Fruit fly (Drosophila melanogaster) whole organism, embryonic: ENCODE results near the gene CG42553.

Source experiments
- ATbp ChIP-seq: fragments of 200-800 bp; sonication (Bioruptor generic); optimal IDR thresholded peaks from 2 replicates; lab custom pipeline; 2017; ENCODE audit warnings: missing biosample characterization, mild to moderate bottlenecking, missing genetic modification characterization, missing genetic modification reagents
- Atf6 ChIP-seq: fragments of 200-800 bp; sonication (Bioruptor generic); IDR thresholded peaks from 2 replicates; pipeline ENCODE4 v1.3.6; 2022; ENCODE audit warnings: missing biosample characterization, missing genetic modification characterization
- Bdp1 ChIP-seq: fragments of 200-800 bp; sonication (Bioruptor generic); optimal IDR thresholded peaks from 3 replicates; lab custom pipeline; 2016; ENCODE audit warnings: missing biosample characterization, missing genetic modification characterization
- CG10209 ChIP-seq: fragments of 200-800 bp; sonication (Bioruptor generic); optimal IDR thresholded peaks from 3 replicates; lab custom pipeline; 2017; ENCODE audit warnings: missing biosample characterization, mild to moderate bottlenecking, missing genetic modification characterization, missing genetic modification reagents
- CG11504 ChIP-seq: fragments of 200-800 bp; sonication (Bioruptor generic); optimal IDR thresholded peaks from 3 replicates; lab custom pipeline; 2019; ENCODE audit warnings: missing biosample characterization, mild to moderate bottlenecking, missing genetic modification characterization, moderate library complexity
- CG13287 ChIP-seq: fragments of 200-800 bp; sonication (Bioruptor generic); IDR thresholded peaks from 2 replicates; pipeline ENCODE4 v1.3.6; 2022; ENCODE audit warnings: missing biosample characterization, missing genetic modification characterization; ENCODE audit not compliant: partially characterized antibody
- CG15011 ChIP-seq: fragments of 200-800 bp; sonication (Bioruptor generic); optimal IDR thresholded peaks from 3 replicates; lab custom pipeline; 2018; ENCODE audit warnings: missing biosample characterization, mild to moderate bottlenecking, missing genetic modification characterization
- CG16813 ChIP-seq: fragments of 200-800 bp; sonication (Bioruptor generic); IDR thresholded peaks from 3 replicates; pipeline ENCODE4 v1.3.6; 2022; ENCODE audit warnings: missing biosample characterization, missing genetic modification characterization; ENCODE audit not compliant: partially characterized antibody
- CG2875 ChIP-seq: fragments of 200-800 bp; sonication (Bioruptor generic); optimal IDR thresholded peaks from 2 replicates; lab custom pipeline; 2017; ENCODE audit warnings: missing biosample characterization, mild to moderate bottlenecking, missing genetic modification characterization, missing genetic modification reagents
- CG30431 ChIP-seq: fragments of 200-800 bp; sonication (Bioruptor generic); optimal IDR thresholded peaks from 2 replicates; lab custom pipeline; 2017; ENCODE audit warnings: missing biosample characterization, missing genetic modification characterization
- CG31388 ChIP-seq: fragments of 200-800 bp; sonication (Bioruptor generic); optimal IDR thresholded peaks from 2 replicates; lab custom pipeline; 2016; ENCODE audit warnings: missing biosample characterization, missing genetic modification characterization
- CG4360 ChIP-seq: fragments of 200-800 bp; sonication (Bioruptor generic); IDR thresholded peaks from 2 replicates; pipeline ENCODE4 v1.3.6; 2022; ENCODE audit warnings: missing biosample characterization, missing genetic modification characterization
- CG4854 ChIP-seq: fragments of 200-800 bp; sonication (Bioruptor generic); optimal IDR thresholded peaks from 2 replicates; lab custom pipeline; 2016; ENCODE audit warnings: missing biosample characterization, missing genetic modification characterization, inconsistent platforms
- CG6175 ChIP-seq: fragments of 200-800 bp; sonication (Bioruptor generic); IDR thresholded peaks from 3 replicates; pipeline ENCODE4 v1.3.6; 2022; ENCODE audit warnings: missing biosample characterization, missing genetic modification characterization
- CG6272 ChIP-seq: fragments of 200-800 bp; sonication (Bioruptor generic); IDR thresholded peaks from 2 replicates; pipeline ENCODE4 v1.3.6; 2022; ENCODE audit warnings: missing biosample characterization, missing genetic modification characterization
- CG7928 ChIP-seq: fragments of 200-800 bp; sonication (Bioruptor generic); optimal IDR thresholded peaks from 2 replicates; lab custom pipeline; 2017; ENCODE audit warnings: missing biosample characterization, mild to moderate bottlenecking, missing genetic modification characterization
- CG9609 ChIP-seq: fragments of 200-800 bp; sonication (Bioruptor generic); optimal IDR thresholded peaks from 3 replicates; lab custom pipeline; 2016; ENCODE audit warnings: missing biosample characterization, missing genetic modification characterization
- CG9932 ChIP-seq: fragments of 200-800 bp; sonication (Bioruptor generic); IDR thresholded peaks from 2 replicates; pipeline ENCODE4 v1.3.6; 2022; ENCODE audit warnings: missing biosample characterization, missing genetic modification characterization
- CTCF ChIP-seq: fragments of 200-800 bp; sonication (Bioruptor generic); optimal IDR thresholded peaks from 2 replicates; lab custom pipeline; 2017; ENCODE audit warnings: missing biosample characterization, mild to moderate bottlenecking, missing genetic modification characterization, moderate library complexity
- D ChIP-seq, 2 experiments: fragments of 200-800 bp in 1 of 2; fragments of >200 bp in 1 of 2; sonication (Bioruptor generic) in 1 of 2; optimal IDR thresholded peaks; 2 replicates in 1 of 2; 3 replicates in 1 of 2; lab custom pipeline; 2017; ENCODE audit warnings: mild to moderate bottlenecking in 1 of 2, missing biosample characterization in 1 of 2, missing genetic modification characterization in 1 of 2, missing genetic modification reagents in 1 of 2
- D19A ChIP-seq: fragments of 200-800 bp; optimal IDR thresholded peaks from 3 replicates; lab custom pipeline; 2019; ENCODE audit warnings: missing biosample characterization, mild to moderate bottlenecking, missing genetic modification characterization, moderate library complexity
- H15 ChIP-seq: fragments of 200-800 bp; sonication (Bioruptor generic); IDR thresholded peaks from 3 replicates; pipeline ENCODE4 v1.3.6; 2022; ENCODE audit warnings: missing biosample characterization, missing genetic modification characterization
- HHEX ChIP-seq: fragments of 200-800 bp; sonication (Bioruptor generic); optimal IDR thresholded peaks from 3 replicates; lab custom pipeline; 2017; ENCODE audit warnings: missing biosample characterization, mild to moderate bottlenecking, missing genetic modification characterization, missing genetic modification reagents
- HLH3B ChIP-seq: fragments of 200-800 bp; sonication (Bioruptor generic); IDR thresholded peaks from 2 replicates; pipeline ENCODE4 v1.3.6; 2022; ENCODE audit warnings: missing biosample characterization, missing genetic modification characterization
- Hr39 ChIP-seq: fragments of >200 bp; optimal IDR thresholded peaks from 2 replicates; lab custom pipeline; 2017
- Hsf ChIP-seq: fragments of 200-800 bp; sonication (Bioruptor generic); optimal IDR thresholded peaks from 3 replicates; lab custom pipeline; 2016; ENCODE audit warnings: missing biosample characterization, missing genetic modification characterization
- Lhr ChIP-seq: fragments of 200-800 bp; sonication (Bioruptor generic); optimal IDR thresholded peaks from 3 replicates; lab custom pipeline; 2017; ENCODE audit warnings: mild to moderate bottlenecking, missing biosample characterization, missing genetic modification reagents, missing genetic modification characterization
- Med ChIP-seq: fragments of 200-800 bp; sonication (Bioruptor generic); peaks from one replicate; lab custom pipeline; 2016; ENCODE audit warnings: missing biosample characterization, missing genetic modification characterization, mild to moderate bottlenecking, inconsistent platforms, moderate library complexity
- Optix ChIP-seq: fragments of 200-800 bp; sonication (Bioruptor generic); IDR thresholded peaks from 3 replicates; pipeline ENCODE4 v1.3.6; 2022; ENCODE audit warnings: missing biosample characterization, missing genetic modification characterization
- PHDP ChIP-seq: fragments of 200-800 bp; sonication (Bioruptor generic); optimal IDR thresholded peaks from 3 replicates; lab custom pipeline; 2018; ENCODE audit warnings: missing biosample characterization, mild to moderate bottlenecking, missing genetic modification characterization, moderate library complexity
- Rx ChIP-seq: fragments of 200-800 bp; sonication (Bioruptor generic); IDR thresholded peaks from 2 replicates; pipeline ENCODE4 v1.3.6; 2022; ENCODE audit warnings: missing biosample characterization, missing genetic modification characterization
- Trl ChIP-seq, 3 experiments: fragments of >200 bp in 2 of 3; fragments of 200-800 bp in 1 of 3; sonication (Bioruptor generic) in 1 of 3; optimal IDR thresholded peaks; 2 replicates in 1 of 3; 3 replicates in 2 of 3; lab custom pipeline; 2016 to 2017; ENCODE audit warnings: missing biosample characterization in 1 of 3, missing genetic modification characterization in 1 of 3
- Xbp1 ChIP-seq: fragments of 200-800 bp; sonication (Bioruptor generic); optimal IDR thresholded peaks from 3 replicates; lab custom pipeline; 2016; ENCODE audit warnings: missing biosample characterization, mild to moderate bottlenecking, missing genetic modification characterization
- ab ChIP-seq: fragments of 200-800 bp; sonication (Bioruptor generic); optimal IDR thresholded peaks from 2 replicates; lab custom pipeline; 2016; ENCODE audit warnings: missing biosample characterization, missing genetic modification characterization
- amos ChIP-seq: fragments of 200-800 bp; sonication (Bioruptor generic); IDR thresholded peaks from 2 replicates; pipeline ENCODE4 v1.3.6; 2022; ENCODE audit warnings: missing biosample characterization, missing genetic modification characterization; ENCODE audit not compliant: partially characterized antibody
- ato ChIP-seq: fragments of 200-800 bp; sonication (Bioruptor generic); IDR thresholded peaks from 2 replicates; pipeline ENCODE4 v1.3.6; 2022; ENCODE audit warnings: missing biosample characterization, missing genetic modification characterization; ENCODE audit not compliant: partially characterized antibody
- chinmo ChIP-seq: fragments of 200-800 bp; sonication (Bioruptor generic); IDR thresholded peaks from 4 replicates; pipeline ENCODE4 v1.3.6; 2022; ENCODE audit warnings: missing biosample characterization, missing genetic modification characterization; ENCODE audit not compliant: partially characterized antibody
- corto ChIP-seq: fragments of 200-800 bp; sonication (Bioruptor generic); optimal IDR thresholded peaks from 2 replicates; lab custom pipeline; 2016; ENCODE audit warnings: missing biosample characterization, mild to moderate bottlenecking, missing genetic modification characterization, moderate library complexity
- eve ChIP-seq, 2 experiments: fragments of >200 bp; optimal IDR thresholded peaks; 2 replicates each; lab custom pipeline; 2017; ENCODE audit warnings: missing biosample characterization in 2 of 2, missing genetic modification characterization in 2 of 2
- lab ChIP-seq: fragments of 200-800 bp; sonication (Bioruptor generic); optimal IDR thresholded peaks from 3 replicates; lab custom pipeline; 2017; ENCODE audit warnings: missing biosample characterization, missing genetic modification characterization, mild to moderate bottlenecking, moderate library complexity, missing genetic modification reagents
- lilli ChIP-seq: fragments of 200-800 bp; sonication (Bioruptor generic); optimal IDR thresholded peaks from 3 replicates; lab custom pipeline; 2016; ENCODE audit warnings: missing biosample characterization, missing genetic modification characterization
- luna ChIP-seq: fragments of 200-800 bp; sonication (Bioruptor generic); optimal IDR thresholded peaks from 2 replicates; lab custom pipeline; 2016; ENCODE audit warnings: missing biosample characterization, missing genetic modification characterization
- rib ChIP-seq: fragments of 200-800 bp; sonication (Bioruptor generic); IDR thresholded peaks from 2 replicates; pipeline ENCODE4 v1.3.6; 2022; ENCODE audit warnings: missing biosample characterization, missing genetic modification characterization
- ro ChIP-seq: fragments of 200-800 bp; sonication (Bioruptor generic); IDR thresholded peaks from 2 replicates; pipeline ENCODE4 v1.3.6; 2022; ENCODE audit warnings: missing biosample characterization, missing genetic modification characterization
- run ChIP-seq: fragments of 200-800 bp; sonication (Bioruptor generic); optimal IDR thresholded peaks from 3 replicates; lab custom pipeline; 2018; ENCODE audit warnings: missing biosample characterization, mild to moderate bottlenecking, missing genetic modification characterization
- sim ChIP-seq: fragments of 200-800 bp; sonication (Bioruptor generic); IDR thresholded peaks from 2 replicates; pipeline ENCODE4 v1.3.6; 2022; ENCODE audit warnings: missing biosample characterization, missing genetic modification characterization
- stc ChIP-seq: fragments of 200-800 bp; sonication (Bioruptor generic); IDR thresholded peaks from 2 replicates; pipeline ENCODE4 v1.3.6; 2022; ENCODE audit warnings: missing biosample characterization, missing genetic modification characterization
- stwl ChIP-seq: fragments of 200-800 bp; sonication (Bioruptor generic); optimal IDR thresholded peaks from 3 replicates; lab custom pipeline; 2018; ENCODE audit warnings: missing biosample characterization, mild to moderate bottlenecking, missing genetic modification characterization, moderate library complexity
- sug ChIP-seq: fragments of 200-800 bp; optimal IDR thresholded peaks from 2 replicates; lab custom pipeline; 2019; ENCODE audit warnings: missing biosample characterization, mild to moderate bottlenecking, missing genetic modification characterization, moderate library complexity
- tio ChIP-seq: fragments of 200-800 bp; sonication (Bioruptor generic); optimal IDR thresholded peaks from 2 replicates; lab custom pipeline; 2017; ENCODE audit warnings: missing biosample characterization, missing genetic modification characterization, inconsistent platforms
- ttk ChIP-seq: fragments of 200-800 bp; sonication (Bioruptor generic); IDR thresholded peaks from 2 replicates; pipeline ENCODE4 v2.1.2; 2022; ENCODE audit warnings: missing biosample characterization, missing genetic modification characterization
- tup ChIP-seq: fragments of 200-800 bp; sonication (Bioruptor generic); optimal IDR thresholded peaks from 2 replicates; lab custom pipeline; 2016; ENCODE audit warnings: missing biosample characterization, mild to moderate bottlenecking, missing genetic modification characterization, moderate library complexity

CG42553 gene

dm6 chr3L:811816-812215 lies 22.1 kb upstream of the CG42553 start:
- TF ChIP-seq CG9609 (GFP tag; lab: Kevin White, UChicago), result no peak
- TF ChIP-seq ato (GFP tag; lab: Robert Waterston, UW), result no peak
- no peak for TF ChIP-seq Bdp1 (GFP tag; lab: Kevin White, UChicago)
- no peak for TF ChIP-seq amos (GFP tag; lab: Robert Waterston, UW)
- no peak for TF ChIP-seq Optix
- TF ChIP-seq lilli (GFP tag; lab: Kevin White, UChicago), result no peak
- TF ChIP-seq tup (GFP tag; lab: Kevin White, UChicago), result no peak
- no peak for TF ChIP-seq PHDP (tag; lab: Kevin White, UChicago)
- no peak for TF ChIP-seq D (optimal IDR thresholded peaks at IDR 0.05; lab: Kevin White, UChicago)
- TF ChIP-seq D (GFP tag; optimal IDR thresholded peaks at IDR 0.05; lab: Kevin White, UChicago), result no peak
- TF ChIP-seq CG30431, result no peak
- no peak for TF ChIP-seq D19A (tag; lab: Kevin White, UChicago)
- 0 out of 2 replicates have a peak, but pooled peaks have one; percentile 23 for TF ChIP-seq rib (GFP tag; lab: Robert Waterston, UW)
- TF ChIP-seq Xbp1 (GFP tag; lab: Kevin White, UChicago), result no peak
- TF ChIP-seq run (tag; lab: Kevin White, UChicago), result no peak
- TF ChIP-seq lab (GFP tag; lab: Kevin White, UChicago), result no peak
- no peak for TF ChIP-seq Lhr (GFP tag; lab: Kevin White, UChicago)
- no peak for TF ChIP-seq Hsf (GFP tag; lab: Kevin White, UChicago)
- no peak for TF ChIP-seq CG10209 (GFP tag; lab: Kevin White, UChicago)
- TF ChIP-seq HHEX (GFP tag; lab: Kevin White, UChicago), result no peak
- TF ChIP-seq corto (GFP tag; lab: Kevin White, UChicago), result no peak
- TF ChIP-seq CG4360 (GFP tag; lab: Robert Waterston, UW), result no peak
- TF ChIP-seq H15 (GFP tag; lab: Robert Waterston, UW), result no peak
- TF ChIP-seq CG7928, result no peak
- no peak for TF ChIP-seq tio (GFP tag; lab: Kevin White, UChicago)
- no peak for TF ChIP-seq CG15011 (GFP tag; lab: Kevin White, UChicago)
- no peak for TF ChIP-seq CG6272 (GFP tag; lab: Robert Waterston, UW)
- no peak for TF ChIP-seq sim (GFP tag; lab: Robert Waterston, UW)
- TF ChIP-seq eve (GFP tag; optimal IDR thresholded peaks at IDR 0.05; lab: Kevin White, UChicago), result no peak
- TF ChIP-seq stc (GFP tag; lab: Robert Waterston, UW), result no peak
- TF ChIP-seq CG6175 (GFP tag; lab: Robert Waterston, UW), result no peak
- no peak for TF ChIP-seq ab
- no peak for TF ChIP-seq HLH3B (GFP tag; lab: Robert Waterston, UW)
- no peak for TF ChIP-seq stwl (tag; lab: Kevin White, UChicago)
- no peak for TF ChIP-seq CG4854 (GFP tag; lab: Kevin White, UChicago)
- no peak for TF ChIP-seq CTCF (GFP tag; lab: Kevin White, UChicago)
- no peak for TF ChIP-seq sug (tag; lab: Kevin White, UChicago)
- TF ChIP-seq Trl (optimal IDR thresholded peaks at IDR 0.05; lab: Kevin White, UChicago), result no peak
- TF ChIP-seq Trl (GFP tag; optimal IDR thresholded peaks at IDR 0.05; lab: Kevin White, UChicago), result no peak
- no peak for TF ChIP-seq CG16813
- TF ChIP-seq ATbp, result no peak
- no peak for TF ChIP-seq luna (GFP tag; lab: Kevin White, UChicago)
- TF ChIP-seq ttk (GFP tag; lab: Robert Waterston, UW), result 0 out of 2 replicates have a peak, but pooled peaks have one; percentile 7
- TF ChIP-seq CG31388, result no peak
- no peak for TF ChIP-seq Rx
- no peak for TF ChIP-seq Hr39 (lab: Kevin White, UChicago)
- TF ChIP-seq Med (GFP tag; lab: Kevin White, UChicago), result peak; percentile 67
- no peak for TF ChIP-seq CG13287 (GFP tag; lab: Robert Waterston, UW)
- TF ChIP-seq ro, result no peak
- TF ChIP-seq CG9932, result no peak
- TF ChIP-seq chinmo (GFP tag; lab: Robert Waterston, UW), result 0 out of 4 replicates have a peak, but pooled peaks have one; percentile 49
- TF ChIP-seq CG11504 (tag; lab: Kevin White, UChicago), result no peak
- no peak for TF ChIP-seq CG2875 (GFP tag; lab: Kevin White, UChicago)
- no peak for TF ChIP-seq Atf6 (GFP tag; lab: Robert Waterston, UW)
